Fruit fly (Drosophila melanogaster): ENCODE data around the gene nau.

The nau gene

DNA sequence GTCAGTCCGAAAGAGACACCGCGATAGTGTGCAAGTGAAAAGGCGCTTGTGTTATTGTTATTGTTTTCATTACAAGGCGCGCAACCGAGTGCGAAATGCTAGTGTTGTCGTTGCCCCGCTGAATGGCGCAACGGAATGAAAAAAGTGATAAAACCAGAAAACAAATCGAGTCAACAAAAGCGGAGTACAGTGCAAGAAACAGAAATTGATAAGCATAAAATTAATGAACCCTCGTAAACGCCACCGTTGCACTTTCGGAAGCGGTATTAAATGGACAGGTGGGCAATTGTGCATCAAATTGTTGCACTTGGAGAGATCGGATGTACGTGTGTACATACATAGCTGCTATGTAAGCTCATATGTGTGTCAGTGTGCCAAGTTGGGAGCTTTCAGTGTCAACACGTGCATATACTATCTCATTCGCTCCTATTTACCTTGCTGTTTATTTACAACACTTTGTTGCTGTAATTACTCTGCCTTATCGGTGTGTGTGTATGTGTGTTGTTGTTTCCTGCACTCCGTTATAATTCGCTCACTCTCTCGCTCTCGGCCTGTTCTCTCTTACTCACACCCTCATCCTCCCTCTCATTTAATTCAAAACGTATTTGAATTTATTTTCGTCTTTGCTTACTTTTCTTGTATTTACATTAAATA, 5.4 kb upstream of the nau start (continued):
- TF ChIP-seq Blimp-1 (GFP tag; optimal IDR thresholded peaks at IDR 0.05) (peak; percentile 75), CG13287 (GFP tag; IDR thresholded peaks at IDR 0.05; ENCODE audit: partially characterized antibody) (no peak), Vsx1 (GFP tag; optimal IDR thresholded peaks at IDR 0.05) (peak; percentile 52), CG17385 (GFP tag; optimal IDR thresholded peaks at IDR 0.05) (peak; percentile 25), CG9215 (GFP tag; IDR thresholded peaks at IDR 0.05) (no peak), CG5953 (GFP tag; IDR thresholded peaks at IDR 0.05) (peak; percentile 54; the same call in 1 of the 2 replicates), CG4707 (GFP tag; optimal IDR thresholded peaks at IDR 0.05) (peak; percentile 59), Trl (optimal IDR thresholded peaks at IDR 0.05) (peak; percentile 68 to 89), Trl (GFP tag; optimal IDR thresholded peaks at IDR 0.05) (peak; percentile 83), CG10979 (tag; optimal IDR thresholded peaks at IDR 0.05) (peak; percentile 18), CG11504 (tag; optimal IDR thresholded peaks at IDR 0.05) (peak; percentile 73), CG5180 (GFP tag; optimal IDR thresholded peaks at IDR 0.05) (peak; percentile 78), bab2 (GFP tag; optimal IDR thresholded peaks at IDR 0.05) (peak; percentile 42), ab (GFP tag; optimal IDR thresholded peaks at IDR 0.05) (no peak), CG12104 (GFP tag; optimal IDR thresholded peaks at IDR 0.05) (peak; percentile 79), CG11398 (GFP tag; optimal IDR thresholded peaks at IDR 0.05) (peak; percentile 54), nau (GFP tag; optimal IDR thresholded peaks at IDR 0.05) (peak; percentile 70), Dll (GFP tag; IDR thresholded peaks at IDR 0.05; ENCODE audit: partially characterized antibody) (no peak), zfh2 (GFP tag; optimal IDR thresholded peaks at IDR 0.05) (no peak), gsb-n (tag; optimal IDR thresholded peaks at IDR 0.05) (peak; percentile 54), CG16863 (GFP tag; optimal IDR thresholded peaks at IDR 0.05) (no peak), exex (tag; optimal IDR thresholded peaks at IDR 0.05) (peak; percentile 51), HLHmδ (GFP tag; optimal IDR thresholded peaks at IDR 0.05) (peak; percentile 36), CG12391 (tag; optimal IDR thresholded peaks at IDR 0.05) (no peak), CG9437 (GFP tag; optimal IDR thresholded peaks at IDR 0.05) (no peak), unc-4 (GFP tag; IDR thresholded peaks at IDR 0.05; ENCODE audit: partially characterized antibody) (no peak), ERR (GFP tag; optimal IDR thresholded peaks at IDR 0.05) (no peak), CG10321 (GFP tag; IDR thresholded peaks at IDR 0.05) (peak; percentile 51), CG17829 (tag; optimal IDR thresholded peaks at IDR 0.05) (no peak), CG31224 (GFP tag; IDR thresholded peaks at IDR 0.05) (0 out of 2 replicates have a peak, but pooled peaks have one; percentile 25), CG10209 (GFP tag; optimal IDR thresholded peaks at IDR 0.05) (peak; percentile 31), CG32767 (GFP tag; IDR thresholded peaks at IDR 0.05) (peak; percentile 47), CG8359 (GFP tag; optimal IDR thresholded peaks at IDR 0.05; ENCODE audit: borderline replicate concordance) (peak; percentile 52), Sox102F (GFP tag; optimal IDR thresholded peaks at IDR 0.05) (peak; percentile 24), pb (GFP tag; optimal IDR thresholded peaks at IDR 0.05) (peak; percentile 73), onecut (GFP tag; IDR thresholded peaks at IDR 0.05) (peak; percentile 75), corto (GFP tag; optimal IDR thresholded peaks at IDR 0.05) (no peak), CG15011 (GFP tag; optimal IDR thresholded peaks at IDR 0.05) (no peak), CG7928 (GFP tag; optimal IDR thresholded peaks at IDR 0.05) (no peak), trh (GFP tag; optimal IDR thresholded peaks at IDR 0.05) (peak; percentile 76), CG12071 (GFP tag; optimal IDR thresholded peaks at IDR 0.05) (peak; percentile 94), CG10543 (GFP tag; optimal IDR thresholded peaks at IDR 0.05) (peak; percentile 44), CG4328 (GFP tag; optimal IDR thresholded peaks at IDR 0.05) (peak; percentile 83), kay (GFP tag; optimal IDR thresholded peaks at IDR 0.05) (peak; percentile 41), wor (GFP tag; IDR thresholded peaks at IDR 0.05) (no peak), CG12659 (GFP tag; optimal IDR thresholded peaks at IDR 0.05) (no peak), vfl (GFP tag; optimal IDR thresholded peaks at IDR 0.05) (no peak), Lhr (GFP tag; optimal IDR thresholded peaks at IDR 0.05) (no peak), CG2199 (GFP tag; IDR thresholded peaks at IDR 0.05) (0 out of 3 replicates have a peak, but pooled peaks have one; percentile 42)
